Worm (Caenorhabditis elegans): ENCODE results near the gene upp-1.

DNA sequence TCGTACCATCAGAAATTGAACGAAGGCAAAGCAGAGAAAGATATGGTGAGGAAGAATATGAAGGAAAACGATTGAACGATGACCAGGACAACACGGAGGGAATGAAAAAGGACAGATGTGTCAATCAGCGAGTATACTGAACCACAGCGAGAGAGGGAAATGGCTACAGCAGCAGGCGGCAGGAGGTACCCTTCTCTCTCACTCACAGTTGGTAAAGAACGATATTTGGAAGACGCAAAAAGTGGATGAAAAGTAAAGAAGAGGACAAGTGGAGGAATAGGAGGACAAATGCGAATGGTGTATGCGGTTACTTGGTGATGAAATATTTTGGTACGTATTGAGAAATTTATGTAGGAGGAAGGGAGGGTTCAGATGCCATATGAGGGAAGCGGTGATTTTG, 13.6 kb upstream of the upp-1 start, which contains the start of gene ZK783.7:
- TF ChIP-seq ets-7 (tag; optimal IDR thresholded peaks at IDR 0.05) (no peak), ama-1 (optimal IDR thresholded peaks at IDR 0.05) (no peak), flt-1 (GFP tag; IDR thresholded peaks at IDR 0.05) (no peak), ceh-36 (tag; optimal IDR thresholded peaks at IDR 0.05) (no peak)
